Worm (Caenorhabditis elegans) whole organism, L2 larva: Measurements from ENCODE around the gene set-16.

Experiments used
- F13H6.1 ChIP-seq: sonication (generic microtip); optimal IDR thresholded peaks from 2 replicates; lab custom pipeline; 2016; ENCODE audit warnings: missing genetic modification characterization, missing compliant biosample characterization
- ZK546.5 ChIP-seq: sonication (generic microtip); optimal IDR thresholded peaks from 2 replicates; lab custom pipeline; 2017; ENCODE audit warnings: missing biosample characterization, missing genetic modification characterization
- alr-1 ChIP-seq: fragments of 150-350 bp; optimal IDR thresholded peaks from 2 replicates; lab custom pipeline; 2014; ENCODE audit warnings: missing biosample characterization, missing genetic modification characterization
- aly-2 ChIP-seq: fragments of 150-350 bp; optimal IDR thresholded peaks from 2 replicates; lab custom pipeline; 2014; ENCODE audit warnings: missing biosample characterization, missing genetic modification characterization
- ama-1 ChIP-seq: fragments of 150-350 bp; optimal IDR thresholded peaks from 2 replicates; lab custom pipeline; 2018; ENCODE audit warnings: inconsistent platforms
- egl-27 ChIP-seq: sonication (generic microtip); optimal IDR thresholded peaks from 3 replicates; lab custom pipeline; 2017; ENCODE audit warnings: missing biosample characterization, missing genetic modification reagents, missing genetic modification characterization
- elt-3 ChIP-seq: sonication (generic microtip); optimal IDR thresholded peaks from 2 replicates; lab custom pipeline; 2017; ENCODE audit warnings: missing biosample characterization, missing genetic modification characterization
- fos-1 ChIP-seq: fragments of 150-350 bp; optimal IDR thresholded peaks from 2 replicates; lab custom pipeline; 2014; ENCODE audit warnings: missing biosample characterization, missing genetic modification characterization
- lin-39 ChIP-seq: fragments of 150-350 bp; optimal IDR thresholded peaks from 2 replicates; lab custom pipeline; 2014; ENCODE audit warnings: missing biosample characterization, missing genetic modification reagents, missing genetic modification characterization
- mab-5 ChIP-seq: fragments of 150-350 bp; optimal IDR thresholded peaks from 2 replicates; lab custom pipeline; 2014; ENCODE audit warnings: missing biosample characterization, missing genetic modification characterization
- mbf-1 ChIP-seq: sonication (generic microtip); optimal IDR thresholded peaks from 2 replicates; lab custom pipeline; 2017; ENCODE audit warnings: missing biosample characterization, missing genetic modification characterization
- unc-62 ChIP-seq: fragments of 150-350 bp; optimal IDR thresholded peaks from 2 replicates; lab custom pipeline; 2014; ENCODE audit warnings: missing biosample characterization, missing genetic modification reagents, missing genetic modification characterization
- zag-1 ChIP-seq: fragments of 150-350 bp; optimal IDR thresholded peaks from 2 replicates; lab custom pipeline; 2014; ENCODE audit warnings: missing biosample characterization, missing genetic modification characterization
- ztf-4 ChIP-seq: fragments of 150-350 bp; optimal IDR thresholded peaks from 2 replicates; lab custom pipeline; 2014; ENCODE audit warnings: missing biosample characterization, missing genetic modification characterization

- TF ChIP-seq zag-1 (tag; lab: Kevin White, UChicago) = no peak
- no peak for TF ChIP-seq F13H6.1 (tag; lab: Kevin White, UChicago)
- TF ChIP-seq alr-1 = no peak
- no peak for TF ChIP-seq aly-2 (tag; lab: Kevin White, UChicago)
- no peak for TF ChIP-seq ZK546.5 (tag; lab: Kevin White, UChicago)
- TF ChIP-seq mbf-1 (tag; lab: Kevin White, UChicago) = no peak
- no peak for TF ChIP-seq unc-62 (GFP tag; lab: Kevin White, UChicago)
- TF ChIP-seq ztf-4 (tag; lab: Kevin White, UChicago) = no peak
- TF ChIP-seq lin-39 = no peak
- TF ChIP-seq egl-27 (tag; lab: Kevin White, UChicago) = no peak
- no peak for TF ChIP-seq ama-1 (lab: Kevin White, UChicago)
- TF ChIP-seq mab-5 (tag; lab: Kevin White, UChicago) = no peak
- TF ChIP-seq fos-1 (tag; lab: Kevin White, UChicago) = no peak
- no peak for TF ChIP-seq elt-3 (tag; lab: Kevin White, UChicago)
Measured at ce11 chrIII:13693187-13693586, 49.5 kb downstream of the set-16 start.
